Fruit fly (Drosophila melanogaster) whole organism, prepupa: ENCODE data around the gene PpV.
A peak's percentile ranks its signal among the peaks of the same experiment; 100 is the strongest.

Experiments
- Blimp-1 ChIP-seq: fragments of 200-800 bp; sonication (Bioruptor generic); optimal IDR thresholded peaks from 3 replicates; lab custom pipeline; 2017; ENCODE audit warnings: missing biosample characterization, missing genetic modification characterization, mild to moderate bottlenecking, moderate library complexity, missing genetic modification reagents
- CG11762 ChIP-seq: fragments of 200-800 bp; sonication (Bioruptor generic); optimal IDR thresholded peaks from 3 replicates; lab custom pipeline; 2016; ENCODE audit warnings: missing biosample characterization, missing genetic modification characterization; ENCODE audit not compliant: insufficient read depth
- CG32006 ChIP-seq: fragments of 200-800 bp; sonication (Bioruptor generic); optimal IDR thresholded peaks from 3 replicates; lab custom pipeline; 2017; ENCODE audit warnings: missing biosample characterization, mild to moderate bottlenecking, missing genetic modification characterization
- CG7368 ChIP-seq: fragments of 200-800 bp; sonication (Bioruptor generic); optimal IDR thresholded peaks from 3 replicates; lab custom pipeline; 2016; ENCODE audit warnings: missing biosample characterization, missing genetic modification characterization
- CG9139 ChIP-seq: fragments of 200-800 bp; sonication (Bioruptor generic); optimal IDR thresholded peaks from 3 replicates; lab custom pipeline; 2017; ENCODE audit warnings: missing biosample characterization, mild to moderate bottlenecking, missing genetic modification characterization
- Eip78C ChIP-seq: fragments of 200-800 bp; sonication (Bioruptor generic); peaks from one replicate; lab custom pipeline; 2016; ENCODE audit warnings: missing biosample characterization, missing genetic modification characterization
- Ets96B ChIP-seq: fragments of 200-800 bp; optimal IDR thresholded peaks from 2 replicates; lab custom pipeline; 2019; ENCODE audit warnings: missing biosample characterization, mild to moderate bottlenecking, missing genetic modification characterization, moderate library complexity
- Lpt ChIP-seq: fragments of 200-800 bp; sonication (Bioruptor generic); optimal IDR thresholded peaks from 3 replicates; lab custom pipeline; 2016; ENCODE audit warnings: missing biosample characterization, missing genetic modification characterization
- Smox ChIP-seq: fragments of 200-800 bp; sonication (Bioruptor generic); optimal IDR thresholded peaks from 3 replicates; lab custom pipeline; 2016; ENCODE audit warnings: missing biosample characterization, missing genetic modification characterization
- Sox102F ChIP-seq: fragments of 200-800 bp; sonication (Bioruptor generic); optimal IDR thresholded peaks from 2 replicates; lab custom pipeline; 2016; ENCODE audit warnings: missing biosample characterization, mild to moderate bottlenecking, missing genetic modification characterization
- fd59A ChIP-seq: fragments of 200-800 bp; sonication (Bioruptor generic); optimal IDR thresholded peaks from 2 replicates; lab custom pipeline; 2017; ENCODE audit warnings: missing biosample characterization, mild to moderate bottlenecking, missing genetic modification characterization, missing genetic modification reagents
- fd85E ChIP-seq: fragments of 200-800 bp; sonication (Bioruptor generic); optimal IDR thresholded peaks from 3 replicates; lab custom pipeline; 2016; ENCODE audit warnings: missing biosample characterization, missing genetic modification characterization
- fkh ChIP-seq: fragments of 200-800 bp; sonication (Bioruptor generic); optimal IDR thresholded peaks from 3 replicates; lab custom pipeline; 2017; ENCODE audit warnings: missing biosample characterization, mild to moderate bottlenecking, missing genetic modification characterization, moderate library complexity
- salr ChIP-seq, 2 experiments: fragments of 200-800 bp; sonication (Bioruptor generic); optimal IDR thresholded peaks; 3 replicates each; lab custom pipeline; 2016 to 2018; ENCODE audit warnings: missing biosample characterization in 2 of 2, missing genetic modification characterization in 2 of 2, mild to moderate bottlenecking in 1 of 2

PpV gene

DNA sequence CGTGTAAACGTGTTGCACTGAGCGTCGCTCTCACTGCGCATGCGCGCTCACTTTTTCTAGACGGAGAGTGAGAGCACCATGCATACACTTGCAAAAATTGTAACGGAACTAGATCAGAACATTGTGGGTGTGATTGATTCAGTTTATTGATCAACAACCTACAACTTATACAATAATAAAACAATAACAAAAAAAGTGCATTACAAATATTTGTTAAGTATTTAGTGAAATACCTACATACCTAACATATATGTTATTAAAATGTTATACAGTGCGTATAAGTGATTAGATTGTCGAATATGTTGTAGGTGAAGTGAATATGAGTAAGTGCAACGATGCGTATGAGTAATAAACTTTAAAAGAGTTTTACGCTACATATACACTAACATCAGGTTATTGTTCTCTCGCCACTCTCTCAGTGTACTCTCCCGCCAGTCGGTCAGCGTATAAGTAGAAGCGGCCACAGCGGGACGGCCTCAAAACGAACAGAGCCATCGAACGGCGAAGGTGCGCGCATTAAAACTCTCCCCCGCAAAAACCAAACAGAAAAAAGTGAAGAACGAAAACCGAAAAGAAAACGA is 42.3 kb downstream of the PpV start, which contains the start of gene CG42240 (continued):
- TF ChIP-seq CG32006 (GFP tag; lab: Kevin White, UChicago) (peak; percentile 97), fkh (peak; percentile 5), CG11762 (GFP tag; lab: Kevin White, UChicago) (peak; percentile 91), Eip78C (peak; percentile 99), fd59A (GFP tag; lab: Kevin White, UChicago) (peak; percentile 93), Sox102F (GFP tag; lab: Kevin White, UChicago) (peak; percentile 95), CG9139 (peak; percentile 86), Smox (peak; percentile 94), CG7368 (GFP tag; lab: Kevin White, UChicago) (peak; percentile 91), salr (GFP tag; optimal IDR thresholded peaks at IDR 0.05; lab: Kevin White, UChicago) (peak; percentile 75 to 96), Blimp-1 (GFP tag; lab: Kevin White, UChicago) (peak; percentile 86), fd85E (GFP tag; lab: Kevin White, UChicago) (peak; percentile 74), Lpt (peak; percentile 94), Ets96B (tag; lab: Kevin White, UChicago) (peak; percentile 92)
- TF ChIP-seq, all 60 proteins: peak for 59
